Fruit fly (Drosophila melanogaster) whole organism, embryonic: ENCODE data around the gene CG34269.
A peak's percentile ranks its signal among the peaks of the same experiment; 100 is the strongest.

ENCODE experiments used
- Blimp-1 ChIP-seq: fragments of 200-800 bp; sonication (Bioruptor generic); optimal IDR thresholded peaks from 3 replicates; lab custom pipeline; 2018; ENCODE audit warnings: missing biosample characterization, missing genetic modification characterization, mild to moderate bottlenecking, moderate library complexity, missing genetic modification reagents
- CG10654 ChIP-seq: fragments of 200-800 bp; sonication (Bioruptor generic); optimal IDR thresholded peaks from 2 replicates; lab custom pipeline; 2016; ENCODE audit warnings: missing biosample characterization, missing genetic modification characterization
- CG11085 ChIP-seq: fragments of 200-800 bp; sonication (Bioruptor generic); IDR thresholded peaks from 2 replicates; pipeline ENCODE4 v1.3.6; 2022; ENCODE audit warnings: missing biosample characterization, missing genetic modification characterization
- CG12155 ChIP-seq: fragments of 200-800 bp; sonication (Bioruptor generic); optimal IDR thresholded peaks from 3 replicates; lab custom pipeline; 2016; ENCODE audit warnings: missing biosample characterization, missing genetic modification characterization
- CG12236 ChIP-seq: fragments of 200-800 bp; sonication (Bioruptor generic); optimal IDR thresholded peaks from 2 replicates; lab custom pipeline; 2016; ENCODE audit warnings: missing biosample characterization, missing genetic modification characterization
- CG12299 ChIP-seq: fragments of 200-800 bp; sonication (Bioruptor generic); optimal IDR thresholded peaks from 2 replicates; lab custom pipeline; 2018; ENCODE audit warnings: missing biosample characterization, mild to moderate bottlenecking, missing genetic modification characterization
- CG12391 ChIP-seq: fragments of 200-800 bp; sonication (Bioruptor generic); optimal IDR thresholded peaks from 3 replicates; lab custom pipeline; 2018; ENCODE audit warnings: missing biosample characterization, mild to moderate bottlenecking, missing genetic modification characterization, moderate library complexity
- CG13424 ChIP-seq: fragments of 200-800 bp; sonication (Bioruptor generic); optimal IDR thresholded peaks from 2 replicates; lab custom pipeline; 2019; ENCODE audit warnings: missing biosample characterization, mild to moderate bottlenecking, missing genetic modification characterization, moderate library complexity
- CG17361 ChIP-seq: fragments of 200-800 bp; sonication (Bioruptor generic); IDR thresholded peaks from 3 replicates; pipeline ENCODE4 v1.3.6; 2022; ENCODE audit warnings: missing biosample characterization, missing genetic modification characterization
- CG1792 ChIP-seq: fragments of 200-800 bp; sonication (Bioruptor generic); optimal IDR thresholded peaks from 2 replicates; lab custom pipeline; 2016; ENCODE audit warnings: missing biosample characterization, missing genetic modification characterization
- CG2875 ChIP-seq: fragments of 200-800 bp; sonication (Bioruptor generic); optimal IDR thresholded peaks from 2 replicates; lab custom pipeline; 2017; ENCODE audit warnings: missing biosample characterization, mild to moderate bottlenecking, missing genetic modification characterization, missing genetic modification reagents
- CG3163 ChIP-seq: fragments of 200-800 bp; sonication (Bioruptor generic); optimal IDR thresholded peaks from 3 replicates; lab custom pipeline; 2016; ENCODE audit warnings: missing biosample characterization, missing genetic modification characterization
- CG4404 ChIP-seq: fragments of 200-800 bp; sonication (Bioruptor generic); IDR thresholded peaks from 2 replicates; pipeline ENCODE4 v1.3.6; 2022; ENCODE audit warnings: missing biosample characterization, missing genetic modification characterization
- CG9932 ChIP-seq: fragments of 200-800 bp; sonication (Bioruptor generic); IDR thresholded peaks from 2 replicates; pipeline ENCODE4 v1.3.6; 2022; ENCODE audit warnings: missing biosample characterization, missing genetic modification characterization
- CTCF ChIP-seq: fragments of 200-800 bp; sonication (Bioruptor generic); optimal IDR thresholded peaks from 2 replicates; lab custom pipeline; 2017; ENCODE audit warnings: missing biosample characterization, mild to moderate bottlenecking, missing genetic modification characterization, moderate library complexity
- D ChIP-seq, 2 experiments: fragments of 200-800 bp in 1 of 2; fragments of >200 bp in 1 of 2; sonication (Bioruptor generic) in 1 of 2; optimal IDR thresholded peaks; 2 replicates in 1 of 2; 3 replicates in 1 of 2; lab custom pipeline; 2017; ENCODE audit warnings: mild to moderate bottlenecking in 1 of 2, missing biosample characterization in 1 of 2, missing genetic modification characterization in 1 of 2, missing genetic modification reagents in 1 of 2
- Gug ChIP-seq: fragments of 200-800 bp; sonication (Bioruptor generic); IDR thresholded peaks from 4 replicates; pipeline ENCODE4 v1.3.6; 2022; ENCODE audit warnings: missing biosample characterization, missing genetic modification characterization
- HHEX ChIP-seq: fragments of 200-800 bp; sonication (Bioruptor generic); optimal IDR thresholded peaks from 3 replicates; lab custom pipeline; 2017; ENCODE audit warnings: missing biosample characterization, mild to moderate bottlenecking, missing genetic modification characterization, missing genetic modification reagents
- HmgD ChIP-seq: fragments of 200-800 bp; sonication (Bioruptor generic); optimal IDR thresholded peaks from 3 replicates; lab custom pipeline; 2016; ENCODE audit warnings: missing biosample characterization, missing genetic modification characterization
- HmgZ ChIP-seq: fragments of 200-800 bp; sonication (Bioruptor generic); optimal IDR thresholded peaks from 2 replicates; lab custom pipeline; 2018; ENCODE audit warnings: missing biosample characterization, mild to moderate bottlenecking, missing genetic modification characterization
- Hr39 ChIP-seq: fragments of >200 bp; optimal IDR thresholded peaks from 2 replicates; lab custom pipeline; 2017
- Kr ChIP-seq: fragments of 200-800 bp; sonication (Bioruptor generic); optimal IDR thresholded peaks from 2 replicates; lab custom pipeline; 2017; ENCODE audit warnings: missing biosample characterization, mild to moderate bottlenecking, missing genetic modification characterization
- Mad ChIP-seq: fragments of 200-800 bp; sonication (Bioruptor generic); optimal IDR thresholded peaks from 2 replicates; lab custom pipeline; 2016; ENCODE audit warnings: missing biosample characterization, missing genetic modification characterization
- NC2β ChIP-seq: fragments of 200-800 bp; sonication (Bioruptor generic); optimal IDR thresholded peaks from 2 replicates; lab custom pipeline; 2016; ENCODE audit warnings: missing biosample characterization, missing genetic modification characterization
- NFAT ChIP-seq: fragments of 200-800 bp; sonication (Bioruptor generic); IDR thresholded peaks from 2 replicates; pipeline ENCODE4 v1.3.6; 2022; ENCODE audit warnings: missing biosample characterization, missing genetic modification characterization
- Oaz ChIP-seq: fragments of 200-800 bp; sonication (Bioruptor generic); IDR thresholded peaks from 2 replicates; pipeline ENCODE4 v1.3.6; 2022; ENCODE audit warnings: missing biosample characterization, missing genetic modification characterization
- Pdp1 ChIP-seq, 2 experiments: fragments of 200-800 bp; sonication (Bioruptor generic); optimal IDR thresholded peaks; 3 replicates each; lab custom pipeline; 2016; ENCODE audit warnings: missing biosample characterization in 2 of 2, missing genetic modification characterization in 2 of 2, mild to moderate bottlenecking in 1 of 2, moderate library complexity in 1 of 2
- TFAM ChIP-seq: fragments of 200-800 bp; sonication (Bioruptor generic); optimal IDR thresholded peaks from 2 replicates; lab custom pipeline; 2017; ENCODE audit warnings: missing biosample characterization, missing genetic modification characterization, inconsistent platforms
- al ChIP-seq: fragments of 200-800 bp; sonication (Bioruptor generic); IDR thresholded peaks from 2 replicates; pipeline ENCODE4 v1.3.6; 2022; ENCODE audit warnings: missing biosample characterization, missing genetic modification characterization
- amos ChIP-seq: fragments of 200-800 bp; sonication (Bioruptor generic); IDR thresholded peaks from 2 replicates; pipeline ENCODE4 v1.3.6; 2022; ENCODE audit warnings: missing biosample characterization, missing genetic modification characterization; ENCODE audit not compliant: partially characterized antibody
- ap ChIP-seq: fragments of 200-800 bp; sonication (Bioruptor generic); IDR thresholded peaks from 2 replicates; pipeline ENCODE4 v1.3.6; 2022; ENCODE audit warnings: missing biosample characterization, missing genetic modification characterization
- bab2 ChIP-seq: fragments of 200-800 bp; sonication (Bioruptor generic); optimal IDR thresholded peaks from 2 replicates; lab custom pipeline; 2016; ENCODE audit warnings: missing biosample characterization, missing genetic modification characterization
- bbx ChIP-seq: fragments of 200-800 bp; sonication (Bioruptor generic); IDR thresholded peaks from 2 replicates; pipeline ENCODE4 v1.3.6; 2022; ENCODE audit warnings: missing biosample characterization, missing genetic modification characterization; ENCODE audit not compliant: partially characterized antibody
- corto ChIP-seq: fragments of 200-800 bp; sonication (Bioruptor generic); optimal IDR thresholded peaks from 2 replicates; lab custom pipeline; 2016; ENCODE audit warnings: missing biosample characterization, mild to moderate bottlenecking, missing genetic modification characterization, moderate library complexity
- exex ChIP-seq: fragments of 200-800 bp; sonication (Bioruptor generic); optimal IDR thresholded peaks from 4 replicates; lab custom pipeline; 2018; ENCODE audit warnings: missing biosample characterization, mild to moderate bottlenecking, missing genetic modification characterization, moderate library complexity
- eyg ChIP-seq: fragments of 200-800 bp; sonication (Bioruptor generic); optimal IDR thresholded peaks from 3 replicates; lab custom pipeline; 2016; ENCODE audit warnings: missing biosample characterization, missing genetic modification characterization
- fru ChIP-seq: fragments of >200 bp; optimal IDR thresholded peaks from 2 replicates; lab custom pipeline; 2017
- klu ChIP-seq: fragments of 200-800 bp; sonication (Bioruptor generic); IDR thresholded peaks from 2 replicates; pipeline ENCODE4 v1.3.6; 2022; ENCODE audit warnings: missing biosample characterization, missing genetic modification characterization
- lbe ChIP-seq: fragments of 200-800 bp; sonication (Bioruptor generic); optimal IDR thresholded peaks from 2 replicates; lab custom pipeline; 2016; ENCODE audit warnings: missing biosample characterization, mild to moderate bottlenecking, missing genetic modification characterization
- lmd ChIP-seq: fragments of 200-800 bp; sonication (Bioruptor generic); IDR thresholded peaks from 2 replicates; pipeline ENCODE4 v1.3.6; 2022; ENCODE audit warnings: missing biosample characterization, missing genetic modification characterization
- mam ChIP-seq: fragments of 200-800 bp; sonication (Bioruptor generic); optimal IDR thresholded peaks from 3 replicates; lab custom pipeline; 2016; ENCODE audit warnings: missing biosample characterization, missing genetic modification characterization
- prd ChIP-seq, 3 experiments: fragments of >200 bp in 2 of 3; fragments of 200-800 bp in 1 of 3; sonication (Bioruptor generic) in 1 of 3; optimal IDR thresholded peaks in 2 of 3; IDR thresholded peaks in 1 of 3; 2 replicates in 2 of 3; 3 replicates in 1 of 3; pipeline versions ENCODE4 v1.3.6 to Lab custom; 2017 to 2022; ENCODE audit warnings: missing biosample characterization in 1 of 3, missing genetic modification characterization in 1 of 3
- row ChIP-seq: fragments of 200-800 bp; sonication (Bioruptor generic); IDR thresholded peaks from 3 replicates; pipeline ENCODE4 v1.3.6; 2022; ENCODE audit warnings: missing biosample characterization, missing genetic modification characterization
- sens ChIP-seq: fragments of 200-800 bp; sonication (Bioruptor generic); peaks from one replicate; lab custom pipeline; 2016; ENCODE audit warnings: missing biosample characterization, missing genetic modification characterization
- slou ChIP-seq: fragments of 200-800 bp; sonication (Bioruptor generic); optimal IDR thresholded peaks from 3 replicates; lab custom pipeline; 2016; ENCODE audit warnings: missing biosample characterization, missing genetic modification characterization
- ssp ChIP-seq: fragments of 200-800 bp; sonication (Bioruptor generic); IDR thresholded peaks from 2 replicates; pipeline ENCODE4 v1.3.6; 2022; ENCODE audit warnings: missing biosample characterization, missing genetic modification characterization
- tap ChIP-seq: fragments of 200-800 bp; optimal IDR thresholded peaks from 3 replicates; lab custom pipeline; 2019; ENCODE audit warnings: missing biosample characterization, mild to moderate bottlenecking, missing genetic modification characterization, moderate library complexity
- ttk ChIP-seq: fragments of 200-800 bp; sonication (Bioruptor generic); IDR thresholded peaks from 2 replicates; pipeline ENCODE4 v2.1.2; 2022; ENCODE audit warnings: missing biosample characterization, missing genetic modification characterization
- zen2 ChIP-seq: fragments of 200-800 bp; sonication (Bioruptor generic); IDR thresholded peaks from 3 replicates; pipeline ENCODE4 v1.3.6; 2022; ENCODE audit warnings: missing biosample characterization, missing genetic modification characterization; ENCODE audit not compliant: partially characterized antibody
- zf30C ChIP-seq: fragments of 200-800 bp; sonication (Bioruptor generic); optimal IDR thresholded peaks from 3 replicates; lab custom pipeline; 2018; ENCODE audit warnings: missing biosample characterization, mild to moderate bottlenecking, missing genetic modification characterization

Gene CG34269

dm6 chr3L:505782-506408, 22.2 kb upstream of the CG34269 start (continued):
- TF ChIP-seq Gug (peak; percentile 90), HHEX (GFP tag; lab: Kevin White, UChicago) (peak; percentile 11), exex (tag; lab: Kevin White, UChicago) (no peak), lbe (no peak), CG3163 (GFP tag; lab: Kevin White, UChicago) (peak; percentile 71), CG11085 (peak; percentile 71), eyg (GFP tag; lab: Kevin White, UChicago) (peak; percentile 61), sens (GFP tag; lab: Kevin White, UChicago) (peak; percentile 94), Blimp-1 (GFP tag; lab: Kevin White, UChicago) (peak; percentile 25), zf30C (GFP tag; lab: Kevin White, UChicago) (no peak), mam (GFP tag; lab: Kevin White, UChicago) (peak; percentile 66), slou (GFP tag; lab: Kevin White, UChicago) (peak; percentile 66), NFAT (GFP tag; lab: Robert Waterston, UW) (peak; percentile 92), Kr (GFP tag; lab: Kevin White, UChicago) (no peak), fru (no peak), prd (optimal IDR thresholded peaks at IDR 0.05; lab: Kevin White, UChicago) (no peak), prd (GFP tag; IDR thresholded peaks at IDR 0.05; lab: Robert Waterston, UW) (peak; percentile 69; the same call in 2 of the 3 replicates), klu (GFP tag; lab: Robert Waterston, UW) (no peak), CG12155 (GFP tag; lab: Kevin White, UChicago) (peak; percentile 67), CG17361 (GFP tag; lab: Robert Waterston, UW) (peak; percentile 78), zen2 (GFP tag; lab: Robert Waterston, UW) (no peak), al (GFP tag; lab: Robert Waterston, UW) (peak; percentile 51), amos (no peak), CG1792 (GFP tag; lab: Kevin White, UChicago) (peak; percentile 73), TFAM (GFP tag; lab: Kevin White, UChicago) (no peak), Mad (peak; percentile 72), Pdp1 (GFP tag; optimal IDR thresholded peaks at IDR 0.05; lab: Kevin White, UChicago) (peak; percentile 61 to 86), bbx (no peak; the same call in 1 of the 2 replicates), corto (GFP tag; lab: Kevin White, UChicago) (no peak), row (GFP tag; lab: Robert Waterston, UW) (peak; percentile 36; the same call in 1 of the 3 replicates), CG13424 (tag; lab: Kevin White, UChicago) (peak; percentile 51), ssp (peak; percentile 67), Hr39 (no peak), CG9932 (peak; percentile 82), tap (tag; lab: Kevin White, UChicago) (no peak), ap (peak; percentile 56; the same call in 1 of the 2 replicates), HmgD (peak; percentile 96), bab2 (GFP tag; lab: Kevin White, UChicago) (peak; percentile 86), CG2875 (peak; percentile 63), CTCF (GFP tag; lab: Kevin White, UChicago) (peak; percentile 99), lmd (GFP tag; lab: Robert Waterston, UW) (peak; percentile 79), CG12391 (tag; lab: Kevin White, UChicago) (no peak), CG12236 (GFP tag; lab: Kevin White, UChicago) (peak; percentile 56), CG12299 (tag; lab: Kevin White, UChicago) (no peak), HmgZ (tag; lab: Kevin White, UChicago) (peak; percentile 77), NC2β (GFP tag; lab: Kevin White, UChicago) (peak; percentile 81), CG10654 (GFP tag; lab: Kevin White, UChicago) (peak; percentile 50), ttk (GFP tag; lab: Robert Waterston, UW) (peak; percentile 72), D (optimal IDR thresholded peaks at IDR 0.05; lab: Kevin White, UChicago) (no peak), D (GFP tag; optimal IDR thresholded peaks at IDR 0.05; lab: Kevin White, UChicago) (peak; percentile 13), Oaz (0 out of 2 replicates have a peak, but pooled peaks have one; percentile 51), CG4404 (peak; percentile 46; the same call in 1 of the 2 replicates)
